Worm (Caenorhabditis elegans): ENCODE measurements around the gene aqp-11.
A peak's percentile ranks its signal among the peaks of the same experiment; 100 is the strongest.

aqp-11 gene

DNA sequence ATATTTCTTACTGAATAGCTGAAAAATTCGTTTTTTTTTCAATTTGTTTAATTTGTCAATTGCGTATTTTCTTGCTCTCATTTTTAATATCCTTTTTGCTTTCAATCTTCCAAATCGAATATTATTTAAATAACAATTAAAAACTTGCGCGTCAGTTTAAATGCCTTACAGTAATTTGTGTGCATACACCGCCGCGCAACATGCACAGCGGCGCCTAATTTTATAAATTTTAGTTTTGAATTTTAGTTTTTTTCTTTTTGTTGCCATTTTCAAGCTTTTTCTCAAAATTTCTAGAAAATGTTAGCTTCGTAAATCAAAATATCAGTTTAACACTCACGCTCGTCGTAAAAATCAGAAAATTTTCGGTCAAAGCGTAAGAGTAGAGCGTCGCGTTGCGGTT, 10.2 kb downstream of the aqp-11 start (continued):
- TF ChIP-seq lsl-1 (GFP tag; optimal IDR thresholded peaks at IDR 0.05): peak; percentile 84
- TF ChIP-seq somi-1 (GFP tag; optimal IDR thresholded peaks at IDR 0.05): no peak
- TF ChIP-seq ztf-28 (GFP tag; IDR thresholded peaks at IDR 0.05): no peak
- no peak for TF ChIP-seq lsy-27 (tag; optimal IDR thresholded peaks at IDR 0.05; ENCODE audit: borderline replicate concordance, insufficient read depth)
- TF ChIP-seq C06A6.2 (GFP tag; conservative IDR thresholded peaks at IDR 0.05): no peak
- TF ChIP-seq chd-7 (tag; optimal IDR thresholded peaks at IDR 0.05): no peak
- TF ChIP-seq F10E7.11 (tag; optimal IDR thresholded peaks at IDR 0.05): no peak
- no peak for TF ChIP-seq bed-1 (GFP tag; IDR thresholded peaks at IDR 0.05)
- peak; percentile 54 for TF ChIP-seq xnd-1 (tag; optimal IDR thresholded peaks at IDR 0.05)
- no peak for TF ChIP-seq attf-3 (GFP tag; conservative IDR thresholded peaks at IDR 0.05)
- TF ChIP-seq hlh-12 (tag; optimal IDR thresholded peaks at IDR 0.05): no peak
- TF ChIP-seq ztf-18 (tag; optimal IDR thresholded peaks at IDR 0.05): no peak

DNA sequence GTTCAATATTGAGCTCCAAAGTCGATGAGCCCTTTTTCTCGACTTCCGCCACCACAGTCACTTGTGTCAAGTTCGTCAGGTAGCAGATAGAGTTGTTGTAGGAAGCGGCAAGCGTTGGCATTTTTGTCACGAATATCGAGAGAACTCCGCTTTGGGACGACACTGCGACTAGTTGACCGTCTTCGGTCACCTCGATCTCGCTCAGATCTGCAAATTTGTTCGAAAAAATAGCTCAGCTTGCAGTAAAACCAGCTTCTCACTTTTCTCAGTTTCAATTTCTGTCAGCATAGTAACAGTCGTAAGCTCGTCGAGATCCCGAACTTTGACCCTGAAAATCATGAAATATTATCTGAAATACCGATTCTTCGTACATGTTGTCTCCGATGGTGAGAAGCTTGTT, 11.2 kb downstream of the aqp-11 start:
- no peak for TF ChIP-seq lag-1 (GFP tag; IDR thresholded peaks at IDR 0.05)
- no peak for TF ChIP-seq K12H6.12 (tag; optimal IDR thresholded peaks at IDR 0.05)
- TF ChIP-seq Y56A3A.18 (GFP tag; IDR thresholded peaks at IDR 0.05): no peak
- TF ChIP-seq nfya-2 (GFP tag; IDR thresholded peaks at IDR 0.05): no peak
- no peak for TF ChIP-seq hmg-20 (GFP tag; IDR thresholded peaks at IDR 0.05)
- no peak for TF ChIP-seq ZK185.1 (tag; optimal IDR thresholded peaks at IDR 0.05; ENCODE audit: poor library complexity, severe bottlenecking)
- no peak for TF ChIP-seq ztf-6 (GFP tag; IDR thresholded peaks at IDR 0.05)
- TF ChIP-seq egl-18 (GFP tag; IDR thresholded peaks at IDR 0.05): no peak
- TF ChIP-seq ztf-22 (GFP tag; optimal IDR thresholded peaks at IDR 0.05): no peak
- TF ChIP-seq F49E8.2 (tag; optimal IDR thresholded peaks at IDR 0.05; ENCODE audit: insufficient read depth): no peak
- no peak for TF ChIP-seq nhr-120 (GFP tag; IDR thresholded peaks at IDR 0.05)
- no peak for TF ChIP-seq mel-28 (tag; optimal IDR thresholded peaks at IDR 0.05; ENCODE audit: borderline replicate concordance)
- no peak for TF ChIP-seq T26A5.8 (tag; optimal IDR thresholded peaks at IDR 0.05)
- no peak for TF ChIP-seq Y53F4B.3 (GFP tag; IDR thresholded peaks at IDR 0.05)
- TF ChIP-seq ekl-4 (GFP tag; IDR thresholded peaks at IDR 0.05): no peak
- no peak for TF ChIP-seq ceh-91 (GFP tag; IDR thresholded peaks at IDR 0.05)

DNA sequence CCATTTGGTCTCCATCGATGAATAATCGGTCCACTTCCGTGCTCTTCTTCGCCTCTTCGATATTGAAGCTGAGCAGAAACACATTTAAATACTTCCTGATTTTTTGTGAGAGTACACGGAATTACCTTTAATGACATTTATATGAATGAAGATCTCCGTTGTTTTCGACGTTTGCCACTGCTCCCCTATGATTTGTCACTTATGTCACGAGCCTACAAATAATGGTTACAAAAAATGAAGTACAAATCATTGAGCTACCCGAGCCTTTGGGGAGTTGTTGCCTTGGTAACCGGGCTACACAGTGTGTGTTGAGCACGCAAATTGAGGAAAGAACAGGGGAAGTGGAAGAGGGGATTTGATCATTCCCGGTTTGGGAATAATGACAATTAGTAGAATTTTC, 13.2 kb downstream of the aqp-11 start, which contains the start of gene dyf-2:
Gene dyf-2, minus strand, starts transcription at position 137 of the 400 bp plus-strand sequence.
- TF ChIP-seq Y95B8A.8 (GFP tag; IDR thresholded peaks at IDR 0.05) (no peak), cebp-2 (GFP tag; IDR thresholded peaks at IDR 0.05) (no peak), nhr-120 (GFP tag; IDR thresholded peaks at IDR 0.05) (no peak), F55B11.4 (tag; optimal IDR thresholded peaks at IDR 0.05; ENCODE audit: borderline replicate concordance, insufficient read depth) (no peak), rcor-1 (GFP tag; IDR thresholded peaks at IDR 0.05) (no peak), ets-4 (GFP tag; optimal IDR thresholded peaks at IDR 0.05) (no peak), F22D6.2 (tag; optimal IDR thresholded peaks at IDR 0.05) (no peak), atf-7 (tag; optimal IDR thresholded peaks at IDR 0.05) (no peak), F57A8.1 (GFP tag; optimal IDR thresholded peaks at IDR 0.05) (no peak), bed-2 (GFP tag; IDR thresholded peaks at IDR 0.05) (no peak), sptf-2 (GFP tag; optimal IDR thresholded peaks at IDR 0.05) (no peak), hrde-1 (tag; optimal IDR thresholded peaks at IDR 0.05; ENCODE audit: borderline replicate concordance) (no peak), tbp1 (GFP tag; optimal IDR thresholded peaks at IDR 0.05) (no peak), dox-1 (GFP tag; IDR thresholded peaks at IDR 0.05) (no peak), attf-5 (GFP tag; optimal IDR thresholded peaks at IDR 0.05) (no peak), ceh-40 (GFP tag; IDR thresholded peaks at IDR 0.05) (no peak)
